Worm (Caenorhabditis elegans): ENCODE results near the gene srw-117.
"Not testable (repeated sequence)": the region's sequence is repeated elsewhere in the genome, so short reads cannot be mapped to it uniquely, and the experiment has no call there.

Gene srw-117

DNA sequence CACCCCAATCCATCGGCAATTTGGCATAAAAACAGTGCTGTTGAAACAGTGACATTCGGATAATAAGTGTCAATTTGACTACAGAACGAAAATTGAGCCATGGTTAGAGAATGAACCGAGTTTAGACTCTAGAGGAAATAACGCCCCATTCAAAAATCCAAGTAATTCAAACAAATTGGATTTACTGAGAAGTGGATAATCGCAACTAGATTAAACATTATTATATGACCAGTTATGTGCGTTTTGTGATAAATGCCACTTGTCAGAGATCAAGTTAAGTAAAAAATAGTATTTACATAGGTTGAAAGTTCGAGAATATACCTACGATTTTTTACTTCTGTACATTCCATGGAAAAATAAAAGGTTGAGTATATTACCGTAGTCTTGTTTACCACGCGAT lies 2.1 kb upstream of the srw-117 start, which contains the start of gene srw-139:
Gene srw-139, minus strand, starts transcription at position 101 of the 400 bp plus-strand sequence.
- TF ChIP-seq duxl-1 (tag; optimal IDR thresholded peaks at IDR 0.05; ENCODE audit: poor library complexity) (no peak), ama-1 (optimal IDR thresholded peaks at IDR 0.05) (no peak), unc-130 (GFP tag; optimal IDR thresholded peaks at IDR 0.05) (no peak), F49E8.2 (tag; optimal IDR thresholded peaks at IDR 0.05; ENCODE audit: borderline replicate concordance) (no peak), lir-3 (tag; optimal IDR thresholded peaks at IDR 0.05) (no peak), unc-39 (tag; optimal IDR thresholded peaks at IDR 0.05) (no peak), pha-4 (GFP tag; IDR thresholded peaks at IDR 0.05) (no peak), pha-4 (tag; optimal IDR thresholded peaks at IDR 0.05) (no peak), aha-1 (tag) (no peak), rbr-2 (tag; optimal IDR thresholded peaks at IDR 0.05) (no peak), hlh-30 (tag; optimal IDR thresholded peaks at IDR 0.05; ENCODE audit: insufficient read depth) (no peak), nhr-76 (tag; optimal IDR thresholded peaks at IDR 0.05) (no peak), tag-97 (GFP tag; IDR thresholded peaks at IDR 0.05) (no peak), ceh-44 (GFP tag; IDR thresholded peaks at IDR 0.05) (no peak), ztf-11 (tag; optimal IDR thresholded peaks at IDR 0.05) (no peak), lin-13 (GFP tag; optimal IDR thresholded peaks at IDR 0.05) (no peak), nhr-48 (tag; optimal IDR thresholded peaks at IDR 0.05) (no peak), F44E2.7 (GFP tag; IDR thresholded peaks at IDR 0.05) (no peak), snpc-4 (tag; optimal IDR thresholded peaks at IDR 0.05) (no peak), ZK546.5 (tag; optimal IDR thresholded peaks at IDR 0.05) (no peak)

- TF ChIP-seq hif-1 (tag; optimal IDR thresholded peaks at IDR 0.05) (no peak), aha-1 (tag) (peak; percentile 28), lin-38 (GFP tag; IDR thresholded peaks at IDR 0.05) (no peak)
These were observed 3.3 kb downstream of the srw-117 start, which contains the start of gene srw-118 for ce11 chrV:2979978-2980377. Gene srw-118 (minus strand): TSS chrV:2980078.

DNA sequence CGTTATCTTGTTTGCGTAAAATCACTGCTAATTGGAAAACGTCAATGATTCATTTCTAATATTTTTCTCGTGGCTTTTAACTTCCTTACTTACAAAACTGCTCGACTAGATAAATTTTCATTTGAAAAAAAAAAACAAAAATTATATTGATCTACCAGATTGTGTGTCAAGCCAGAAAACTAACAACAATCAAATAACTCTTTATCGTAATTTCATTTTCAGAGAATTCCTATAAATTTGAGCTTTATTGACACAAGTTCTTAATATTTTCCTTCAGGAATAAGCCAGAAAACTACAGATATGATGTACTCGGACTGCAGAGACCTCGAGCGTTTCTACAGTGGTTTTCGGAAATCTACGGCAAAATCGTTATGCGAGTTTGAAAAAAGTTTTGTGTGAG lies 7.0 kb downstream of the srw-117 start, which contains the start of gene srw-124:
Gene srw-124, plus strand, starts transcription at position 301 of the 400 bp plus-strand sequence.
- no peak for TF ChIP-seq saeg-2 (GFP tag; IDR thresholded peaks at IDR 0.05)
- TF ChIP-seq F26F4.8 (GFP tag; conservative IDR thresholded peaks at IDR 0.05): no peak
- TF ChIP-seq egl-43 (GFP tag; IDR thresholded peaks at IDR 0.05): no peak
- TF ChIP-seq daf-16 (GFP tag; optimal IDR thresholded peaks at IDR 0.05): no peak
- no peak for TF ChIP-seq daf-16 (tag; optimal IDR thresholded peaks at IDR 0.05)
- no peak for TF ChIP-seq arid-1 (GFP tag; conservative IDR thresholded peaks at IDR 0.05)
- no peak for TF ChIP-seq snpc-1.2 (GFP tag; IDR thresholded peaks at IDR 0.05)

- TF ChIP-seq ztf-7 (tag; optimal IDR thresholded peaks at IDR 0.05); mdt-29 (GFP tag; IDR thresholded peaks at IDR 0.05); fos-1 (tag; optimal IDR thresholded peaks at IDR 0.05): not testable (repeated sequence)
These were observed 8.0 kb downstream of the srw-117 start, which contains the start of gene srw-123 for ce11 chrV:2975285-2975684. Gene srw-123 (minus strand): TSS chrV:2975385.

DNA sequence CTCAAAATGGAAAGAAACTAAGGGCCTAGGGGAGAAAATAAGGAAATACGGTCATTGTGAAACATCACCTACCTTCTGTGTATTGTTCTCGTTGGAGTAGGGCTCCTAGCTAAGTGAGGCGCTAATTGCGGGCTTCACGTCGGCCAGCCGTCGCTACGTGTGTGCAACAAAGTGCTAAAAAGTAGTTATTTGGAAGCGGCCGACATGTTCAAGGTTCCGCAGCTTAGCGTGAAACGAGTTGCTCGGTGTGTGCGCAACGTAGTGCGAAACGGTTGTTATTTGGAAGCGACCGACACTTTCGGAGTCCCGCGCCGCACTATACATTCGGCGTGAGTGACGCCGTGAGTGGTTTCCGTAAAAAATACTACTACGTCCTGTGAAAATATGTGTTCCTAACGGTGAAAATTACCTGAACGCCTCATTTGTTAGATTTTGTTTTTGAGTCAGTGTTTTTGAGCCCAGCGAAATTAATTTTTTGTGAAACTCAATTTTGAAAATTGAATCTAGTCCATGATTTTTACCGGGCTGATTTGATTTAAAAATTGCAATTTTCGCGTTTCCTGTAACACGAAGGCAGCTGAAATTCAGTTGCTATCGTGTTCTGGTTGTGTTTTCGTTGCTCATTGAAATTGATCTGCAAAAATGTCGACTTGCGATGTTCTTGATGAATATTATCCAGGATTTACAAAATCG lies 11.8 kb downstream of the srw-117 start, which contains the start of gene srw-129:
Gene srw-129, plus strand, starts transcription at position 643 of the 693 bp plus-strand sequence.
- no peak for TF ChIP-seq F10B5.3 (tag; optimal IDR thresholded peaks at IDR 0.05)
- no peak for TF ChIP-seq lin-15B (tag; optimal IDR thresholded peaks at IDR 0.05)
- peak; percentile 91 for TF ChIP-seq aha-1 (tag)
- 0 out of 2 replicates have a peak, but pooled peaks have one; percentile 54 for TF ChIP-seq Y48G9A.11 (GFP tag; IDR thresholded peaks at IDR 0.05)
- 0 out of 2 replicates have a peak, but pooled peaks have one; percentile 19 for TF ChIP-seq snpc-1.2 (GFP tag; IDR thresholded peaks at IDR 0.05)

All from whole organism, L4 larva.